Worm (Caenorhabditis elegans) whole organism, L2 larva: ENCODE results near the gene arf-5.

Experiments
- C34F6.9 ChIP-seq: fragments of 150-350 bp; optimal IDR thresholded peaks from 2 replicates; lab custom pipeline; 2014; ENCODE audit warnings: missing biosample characterization, missing genetic modification characterization
- F13H6.1 ChIP-seq: sonication (generic microtip); optimal IDR thresholded peaks from 2 replicates; lab custom pipeline; 2016; ENCODE audit warnings: missing genetic modification characterization, missing compliant biosample characterization
- R02D3.7 ChIP-seq: fragments of 150-350 bp; optimal IDR thresholded peaks from 2 replicates; lab custom pipeline; 2014; ENCODE audit warnings: missing biosample characterization, missing genetic modification characterization
- ZK546.5 ChIP-seq: sonication (generic microtip); optimal IDR thresholded peaks from 2 replicates; lab custom pipeline; 2017; ENCODE audit warnings: missing biosample characterization, missing genetic modification characterization
- aly-2 ChIP-seq: fragments of 150-350 bp; optimal IDR thresholded peaks from 2 replicates; lab custom pipeline; 2014; ENCODE audit warnings: missing biosample characterization, missing genetic modification characterization
- ama-1 ChIP-seq: fragments of 150-350 bp; optimal IDR thresholded peaks from 2 replicates; lab custom pipeline; 2018; ENCODE audit warnings: inconsistent platforms
- blmp-1 ChIP-seq: sonication (generic microtip); optimal IDR thresholded peaks from 2 replicates; lab custom pipeline; 2017; ENCODE audit warnings: missing genetic modification characterization, mild to moderate bottlenecking, missing compliant biosample characterization, antibody characterized with exemption, moderate library complexity; ENCODE audit not compliant: insufficient read depth
- ceh-16 ChIP-seq: fragments of 150-350 bp; optimal IDR thresholded peaks from 2 replicates; lab custom pipeline; 2014; ENCODE audit warnings: missing biosample characterization, missing genetic modification characterization
- ceh-82 ChIP-seq: fragments of 150-350 bp; optimal IDR thresholded peaks from 2 replicates; lab custom pipeline; 2014; ENCODE audit warnings: missing biosample characterization, missing genetic modification characterization
- crh-2 ChIP-seq: sonication (generic microtip); optimal IDR thresholded peaks from 2 replicates; lab custom pipeline; 2017; ENCODE audit warnings: missing biosample characterization, missing genetic modification characterization
- dmd-4 ChIP-seq: sonication (generic microtip); optimal IDR thresholded peaks from 2 replicates; lab custom pipeline; 2017; ENCODE audit warnings: missing biosample characterization, missing genetic modification characterization
- egl-27 ChIP-seq: sonication (generic microtip); optimal IDR thresholded peaks from 3 replicates; lab custom pipeline; 2017; ENCODE audit warnings: missing biosample characterization, missing genetic modification reagents, missing genetic modification characterization
- elt-3 ChIP-seq: sonication (generic microtip); optimal IDR thresholded peaks from 2 replicates; lab custom pipeline; 2017; ENCODE audit warnings: missing biosample characterization, missing genetic modification characterization
- gmeb-1 ChIP-seq: fragments of 150-350 bp; optimal IDR thresholded peaks from 2 replicates; lab custom pipeline; 2014; ENCODE audit warnings: missing biosample characterization, missing genetic modification characterization
- lin-11 ChIP-seq: fragments of 150-350 bp; sonication (generic microtip); optimal IDR thresholded peaks from 2 replicates; lab custom pipeline; 2014; ENCODE audit warnings: missing biosample characterization, missing genetic modification characterization, inconsistent platforms, mixed read lengths
- lin-13 ChIP-seq: fragments of 150-350 bp; optimal IDR thresholded peaks from 2 replicates; lab custom pipeline; 2014; ENCODE audit warnings: missing biosample characterization, missing genetic modification reagents, missing genetic modification characterization
- lsy-2 ChIP-seq, 2 experiments: fragments of 150-350 bp in 1 of 2; sonication (generic microtip) in 1 of 2; optimal IDR thresholded peaks; 2 replicates each; lab custom pipeline; 2014 to 2017; ENCODE audit warnings: missing biosample characterization in 2 of 2, missing genetic modification characterization in 2 of 2
- mbf-1 ChIP-seq: sonication (generic microtip); optimal IDR thresholded peaks from 2 replicates; lab custom pipeline; 2017; ENCODE audit warnings: missing biosample characterization, missing genetic modification characterization
- mdl-1 ChIP-seq, 2 experiments: fragments of 150-350 bp in 1 of 2; sonication (generic microtip) in 1 of 2; optimal IDR thresholded peaks; 2 replicates each; lab custom pipeline; 2017; ENCODE audit warnings: missing biosample characterization in 2 of 2, missing genetic modification characterization in 2 of 2
- nhr-11 ChIP-seq: fragments of 150-350 bp; optimal IDR thresholded peaks from 2 replicates; lab custom pipeline; 2014; ENCODE audit warnings: missing biosample characterization, missing genetic modification characterization
- nhr-12 ChIP-seq: fragments of 150-350 bp; optimal IDR thresholded peaks from 2 replicates; lab custom pipeline; 2014; ENCODE audit warnings: missing biosample characterization, missing genetic modification characterization
- nhr-129 ChIP-seq: fragments of 150-350 bp; optimal IDR thresholded peaks from 2 replicates; lab custom pipeline; 2014; ENCODE audit warnings: missing biosample characterization, missing genetic modification characterization
- nhr-21 ChIP-seq: fragments of 150-350 bp; optimal IDR thresholded peaks from 2 replicates; lab custom pipeline; 2014; ENCODE audit warnings: missing biosample characterization, missing genetic modification characterization
- nhr-237 ChIP-seq: fragments of 150-350 bp; optimal IDR thresholded peaks from 2 replicates; lab custom pipeline; 2014; ENCODE audit warnings: missing biosample characterization, missing genetic modification characterization
- nhr-25 ChIP-seq: fragments of 150-350 bp; sonication (generic microtip); optimal IDR thresholded peaks from 3 replicates; lab custom pipeline; 2014; ENCODE audit warnings: missing biosample characterization, missing genetic modification characterization
- nhr-77 ChIP-seq: fragments of 150-350 bp; optimal IDR thresholded peaks from 2 replicates; lab custom pipeline; 2014; ENCODE audit warnings: missing biosample characterization, missing genetic modification characterization
- peb-1 ChIP-seq: fragments of 150-350 bp; optimal IDR thresholded peaks from 2 replicates; lab custom pipeline; 2014; ENCODE audit warnings: missing biosample characterization, missing genetic modification characterization
- skn-1 ChIP-seq: sonication (generic microtip); optimal IDR thresholded peaks from 2 replicates; lab custom pipeline; 2017; ENCODE audit warnings: missing biosample characterization, missing genetic modification characterization
- sma-3 ChIP-seq: sonication (generic microtip); optimal IDR thresholded peaks from 2 replicates; lab custom pipeline; 2016; ENCODE audit warnings: missing genetic modification reagents, missing genetic modification characterization, missing compliant biosample characterization
- snpc-4 ChIP-seq: fragments of 150-350 bp; optimal IDR thresholded peaks from 2 replicates; lab custom pipeline; 2014; ENCODE audit warnings: missing biosample characterization, missing genetic modification characterization
- unc-55 ChIP-seq: fragments of 150-350 bp; sonication (generic microtip); optimal IDR thresholded peaks from 3 replicates; lab custom pipeline; 2014; ENCODE audit warnings: missing biosample characterization, missing genetic modification reagents, missing genetic modification characterization
- ztf-1 ChIP-seq: fragments of 200-800 bp; sonication (Bioruptor generic); conservative IDR thresholded peaks from 2 replicates; pipeline ENCODE4 v1.3.6; 2022; ENCODE audit warnings: missing genetic modification characterization, missing compliant biosample characterization
- ztf-11 ChIP-seq: sonication (generic microtip); optimal IDR thresholded peaks from 2 replicates; lab custom pipeline; 2017; ENCODE audit warnings: missing biosample characterization, missing genetic modification characterization

The arf-5 gene

DNA sequence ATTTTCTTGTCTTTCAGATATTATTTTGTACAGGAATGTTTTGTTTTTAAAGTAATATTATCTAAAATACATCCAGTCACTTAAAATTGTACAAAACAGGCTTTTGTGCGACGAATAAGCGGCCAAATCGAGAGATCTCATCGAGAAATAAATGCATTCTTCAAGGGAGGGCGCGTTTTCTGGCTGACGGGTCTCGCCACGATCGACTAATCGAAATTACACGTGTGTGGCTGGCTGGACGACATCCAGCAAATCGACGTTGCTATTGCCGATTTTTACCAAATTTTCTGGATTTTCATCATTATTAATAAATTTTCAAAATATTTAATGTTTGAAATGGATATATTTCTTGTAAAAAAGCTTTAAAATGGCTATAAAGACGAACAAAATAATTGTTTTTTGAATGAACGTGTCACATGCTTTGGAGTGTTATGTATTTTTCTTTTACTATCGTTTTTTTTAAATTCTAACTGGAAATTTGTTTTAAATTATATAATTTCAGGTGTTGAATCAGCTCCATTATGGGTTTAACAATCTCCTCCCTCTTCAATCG is at the start of gene arf-5:
Gene arf-5, plus strand, starts transcription at position 503 of the 553 bp plus-strand sequence.
- TF ChIP-seq lsy-2 (tag; optimal IDR thresholded peaks at IDR 0.05; lab: Kevin White, UChicago) (peak in 1 of 2 experiments; percentile 74), lin-13 (peak; percentile 37), C34F6.9 (tag; lab: Kevin White, UChicago) (peak; percentile 48), elt-3 (tag; lab: Kevin White, UChicago) (no peak), dmd-4 (no peak), lin-11 (tag; lab: Kevin White, UChicago) (peak; percentile 9), peb-1 (tag; lab: Kevin White, UChicago) (no peak), sma-3 (no peak), unc-55 (GFP tag; lab: Kevin White, UChicago) (peak; percentile 52), mdl-1 (tag; optimal IDR thresholded peaks at IDR 0.05; lab: Kevin White, UChicago) (peak in 1 of 2 experiments; percentile 36), crh-2 (peak; percentile 73), nhr-129 (tag; lab: Kevin White, UChicago) (peak; percentile 42)

DNA sequence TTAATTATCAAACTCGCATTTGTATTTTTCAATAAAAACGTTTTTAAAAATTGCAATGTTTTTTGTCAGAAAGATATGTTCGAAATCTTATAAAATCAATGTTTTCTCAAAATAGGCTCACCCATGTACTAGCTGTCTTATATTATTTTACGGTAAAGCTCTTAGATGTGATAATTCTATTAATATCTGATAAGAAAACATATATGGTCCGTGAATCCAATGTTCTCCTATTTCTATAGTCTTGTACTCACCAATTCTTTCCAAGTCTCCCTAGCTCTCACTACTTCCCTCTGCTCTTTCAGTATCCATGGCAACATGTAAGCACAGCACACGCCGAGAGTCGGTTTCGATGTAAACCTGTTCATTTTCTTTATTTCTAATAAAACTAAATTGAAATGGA is 48.6 kb upstream of the arf-5 start, which contains the start of gene bbs-2:
Gene bbs-2, plus strand, starts transcription at position 301 of the 400 bp plus-strand sequence.
- TF ChIP-seq dmd-4 (no peak), peb-1 (tag; lab: Kevin White, UChicago) (no peak), unc-55 (GFP tag; lab: Kevin White, UChicago) (no peak), nhr-21 (no peak), F13H6.1 (tag; lab: Kevin White, UChicago) (no peak), aly-2 (tag; lab: Kevin White, UChicago) (no peak), blmp-1 (tag; lab: Kevin White, UChicago) (no peak), lin-13 (no peak)

DNA sequence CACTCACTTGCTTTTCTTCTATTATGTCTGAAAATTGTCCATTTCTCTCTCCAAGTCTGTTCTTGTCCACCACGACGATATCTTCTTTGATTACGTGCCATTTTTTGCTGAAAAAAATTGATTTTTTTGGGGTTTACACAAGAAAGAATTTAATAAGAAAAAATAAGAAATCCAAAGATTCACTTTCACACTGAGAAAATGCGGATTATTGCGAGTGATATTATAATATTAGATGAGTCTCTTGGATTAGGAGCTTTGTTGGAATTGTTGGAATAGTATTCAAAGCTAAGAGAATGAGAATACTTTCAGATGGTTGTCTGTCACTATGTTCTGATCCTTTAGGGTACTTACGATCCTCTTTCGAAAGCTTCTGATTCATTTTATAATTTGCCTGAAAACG is 43.5 kb upstream of the arf-5 start, which contains the start of gene F20D12.7:
Gene F20D12.7, minus strand, starts transcription at position 101 of the 400 bp plus-strand sequence.
- TF ChIP-seq ztf-1 (GFP tag; lab: Robert Waterston, UW) (no peak), gmeb-1 (no peak), nhr-21 (no peak), snpc-4 (tag; lab: Kevin White, UChicago) (no peak), ama-1 (lab: Kevin White, UChicago) (no peak), nhr-237 (tag; lab: Kevin White, UChicago) (no peak), lin-11 (tag; lab: Kevin White, UChicago) (no peak), dmd-4 (no peak), aly-2 (tag; lab: Kevin White, UChicago) (no peak), crh-2 (no peak), nhr-77 (tag; lab: Kevin White, UChicago) (no peak), unc-55 (GFP tag; lab: Kevin White, UChicago) (no peak)
- TF ChIP-seq, all 48 proteins: peak for 0

DNA sequence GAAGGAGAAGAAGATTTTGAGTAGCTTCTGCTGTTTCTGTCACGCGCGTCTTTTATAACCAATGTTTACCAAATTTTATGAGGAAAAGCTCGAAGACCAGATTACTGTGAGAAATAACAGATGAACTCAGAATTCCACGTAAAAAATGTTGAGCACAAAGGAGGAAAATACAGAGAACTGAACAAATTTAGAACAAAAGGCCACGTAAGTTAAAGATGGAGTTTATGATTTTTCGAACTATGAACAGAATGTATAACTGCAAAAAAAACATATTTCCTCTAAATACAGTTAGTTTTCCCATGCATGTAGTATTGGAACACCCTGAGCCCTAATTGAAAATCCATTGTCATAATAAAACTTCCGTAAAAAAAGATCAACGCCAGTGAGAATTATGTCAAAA is 41.4 kb upstream of the arf-5 start, which contains the start of gene exc-9:
Gene exc-9, minus strand, starts transcription at position 101 of the 400 bp plus-strand sequence.
- TF ChIP-seq dmd-4: no peak
- no peak for TF ChIP-seq nhr-12 (tag; lab: Kevin White, UChicago)
- no peak for TF ChIP-seq nhr-25 (tag; lab: Kevin White, UChicago)
- TF ChIP-seq ceh-16 (tag; lab: Kevin White, UChicago): no peak
- TF ChIP-seq, all 48 proteins: peak for 0

DNA sequence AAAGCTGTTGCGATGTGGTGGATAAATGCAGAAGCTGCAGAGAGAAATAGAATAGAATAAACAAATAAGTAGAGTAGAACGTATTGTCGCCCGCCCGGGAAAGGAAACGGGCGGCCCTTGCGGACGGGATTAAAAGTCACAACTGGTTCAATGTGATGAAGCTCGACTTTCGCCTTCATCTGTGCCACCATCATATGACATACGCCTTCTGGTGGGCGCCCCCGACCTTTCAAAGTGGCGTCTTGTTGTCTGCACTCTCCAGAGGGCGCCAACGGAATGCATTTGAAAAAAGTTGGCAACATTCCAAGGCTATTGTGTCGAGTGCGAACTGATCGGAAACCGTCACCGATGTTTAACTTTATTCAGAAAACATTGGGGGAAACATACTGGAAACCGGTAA is 39.1 kb upstream of the arf-5 start:
- TF ChIP-seq mbf-1 (tag; lab: Kevin White, UChicago): no peak
- no peak for TF ChIP-seq ztf-1 (GFP tag; lab: Robert Waterston, UW)
- TF ChIP-seq blmp-1 (tag; lab: Kevin White, UChicago): peak; percentile 27
- TF ChIP-seq lin-13: no peak
- TF ChIP-seq ztf-11 (tag; lab: Kevin White, UChicago): no peak
- peak; percentile 54 for TF ChIP-seq nhr-25 (tag; lab: Kevin White, UChicago)
- TF ChIP-seq nhr-129 (tag; lab: Kevin White, UChicago): peak; percentile 29

DNA sequence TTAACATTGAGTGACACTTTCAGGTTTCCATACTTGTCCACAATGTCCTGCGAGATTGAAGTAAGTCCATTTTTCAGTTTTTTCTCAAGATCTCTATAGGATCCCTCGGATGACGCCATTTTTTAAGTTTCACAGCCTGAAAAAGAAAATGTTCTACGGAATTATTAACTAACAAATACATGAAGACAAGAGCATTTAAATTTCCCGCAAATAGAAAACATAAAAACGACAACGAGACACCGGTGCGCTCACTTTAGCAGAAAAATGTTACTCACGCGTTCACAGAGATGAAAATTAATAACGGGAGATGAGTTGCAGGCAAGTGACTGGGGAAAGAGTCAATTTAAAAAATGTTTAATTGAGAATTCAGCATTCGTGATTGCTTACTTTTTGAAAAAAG is 35.9 kb upstream of the arf-5 start, which contains the start of gene czw-1:
Gene czw-1, minus strand, starts transcription at position 369 of the 400 bp plus-strand sequence.
- no peak for TF ChIP-seq lin-11 (tag; lab: Kevin White, UChicago)
- no peak for TF ChIP-seq mbf-1 (tag; lab: Kevin White, UChicago)
- TF ChIP-seq peb-1 (tag; lab: Kevin White, UChicago): no peak
- TF ChIP-seq R02D3.7 (tag; lab: Kevin White, UChicago): no peak
- TF ChIP-seq unc-55 (GFP tag; lab: Kevin White, UChicago): no peak
- no peak for TF ChIP-seq nhr-11 (tag; lab: Kevin White, UChicago)
- TF ChIP-seq nhr-77 (tag; lab: Kevin White, UChicago): no peak
- no peak for TF ChIP-seq egl-27 (tag; lab: Kevin White, UChicago)
- no peak for TF ChIP-seq crh-2
- no peak for TF ChIP-seq skn-1 (tag; lab: Kevin White, UChicago)
- no peak for TF ChIP-seq ceh-82 (tag; lab: Kevin White, UChicago)
- TF ChIP-seq nhr-129 (tag; lab: Kevin White, UChicago): no peak
- TF ChIP-seq blmp-1 (tag; lab: Kevin White, UChicago): no peak
- TF ChIP-seq ceh-16 (tag; lab: Kevin White, UChicago): no peak
- TF ChIP-seq ZK546.5 (tag; lab: Kevin White, UChicago): no peak
- TF ChIP-seq snpc-4 (tag; lab: Kevin White, UChicago): no peak
